Worm (Caenorhabditis elegans) whole organism, midembryonic: Measurements from ENCODE around the gene F54D8.6.

Experiments
- T22C8.4 ChIP-seq: fragments of 200-800 bp; sonication (Bioruptor generic); IDR thresholded peaks from 2 replicates; pipeline ENCODE4 v1.3.6; 2022; ENCODE audit warnings: missing genetic modification characterization, missing compliant biosample characterization
- cog-1 ChIP-seq: sonication (generic microtip); optimal IDR thresholded peaks from 2 replicates; lab custom pipeline; 2016; ENCODE audit warnings: missing genetic modification characterization, missing compliant biosample characterization
- flt-1 ChIP-seq: fragments of 200-800 bp; sonication (Bioruptor generic); IDR thresholded peaks from 2 replicates; pipeline ENCODE4 v1.3.6; 2022; ENCODE audit warnings: missing genetic modification characterization, missing compliant biosample characterization
- klf-2 ChIP-seq: fragments of 200-800 bp; sonication (Bioruptor generic); conservative IDR thresholded peaks from 2 replicates; pipeline ENCODE4 v1.3.6; 2022; ENCODE audit warnings: missing genetic modification reagents, missing genetic modification characterization, missing compliant biosample characterization
- med-1 ChIP-seq: sonication (generic microtip); optimal IDR thresholded peaks from 2 replicates; lab custom pipeline; 2017; ENCODE audit warnings: missing genetic modification characterization, mild to moderate bottlenecking, missing compliant biosample characterization, antibody characterized with exemption, missing genetic modification reagents; ENCODE audit not compliant: insufficient read depth
- ref-1 ChIP-seq: fragments of 200-800 bp; sonication (Bioruptor generic); conservative IDR thresholded peaks from 2 replicates; pipeline ENCODE4 v1.3.6; 2022; ENCODE audit warnings: missing genetic modification reagents, missing genetic modification characterization, missing compliant biosample characterization
- tab-1 ChIP-seq: fragments of 200-800 bp; sonication (Bioruptor generic); IDR thresholded peaks from 2 replicates; pipeline ENCODE4 v1.3.6; 2022; ENCODE audit warnings: missing genetic modification characterization, missing compliant biosample characterization
- ztf-23 ChIP-seq: fragments of 200-800 bp; sonication (Bioruptor generic); IDR thresholded peaks from 2 replicates; pipeline ENCODE4 v1.3.6; 2022; ENCODE audit warnings: missing genetic modification reagents, missing genetic modification characterization, missing compliant biosample characterization
- ztf-29 ChIP-seq: fragments of 200-800 bp; sonication (Bioruptor generic); IDR thresholded peaks from 2 replicates; pipeline ENCODE4 v1.3.6; 2022; ENCODE audit warnings: missing genetic modification reagents, missing genetic modification characterization, missing compliant biosample characterization

Gene F54D8.6

DNA sequence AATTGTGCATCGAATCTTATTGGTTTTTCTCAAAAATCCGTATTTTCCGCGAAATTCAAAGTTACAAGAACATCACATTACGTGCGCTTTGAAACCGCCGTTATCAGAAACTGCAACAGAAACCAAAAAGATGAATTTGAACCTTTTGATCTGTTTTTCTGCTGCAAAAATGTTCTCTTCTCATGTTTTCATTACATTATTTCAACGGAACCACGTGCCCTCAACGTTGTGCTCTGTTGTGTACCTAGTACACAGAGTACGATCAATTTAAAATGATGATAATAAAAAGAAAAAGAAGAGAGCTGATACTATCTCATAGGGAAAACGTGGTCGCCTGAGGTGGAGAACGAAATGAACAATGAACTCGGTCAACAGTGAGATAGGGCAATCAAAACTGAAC, 24.7 kb upstream of the F54D8.6 start:
- TF ChIP-seq tab-1 (GFP tag; lab: Robert Waterston, UW): no peak
- TF ChIP-seq klf-2: no peak
- no peak for TF ChIP-seq T22C8.4
- no peak for TF ChIP-seq ref-1
- TF ChIP-seq ztf-29 (GFP tag; lab: Robert Waterston, UW): no peak
- no peak for TF ChIP-seq med-1 (GFP tag; lab: Kevin White, UChicago)

- TF ChIP-seq med-1 (GFP tag; lab: Kevin White, UChicago) (peak; percentile 15), T22C8.4 (peak; percentile 73), cog-1 (tag; lab: Kevin White, UChicago) (peak; percentile 79), flt-1 (GFP tag; lab: Robert Waterston, UW) (peak; percentile 90), tab-1 (GFP tag; lab: Robert Waterston, UW) (peak; percentile 85), ztf-29 (GFP tag; lab: Robert Waterston, UW) (peak; percentile 68), ztf-23 (peak; percentile 78), klf-2 (peak; percentile 74), ref-1 (peak; percentile 62)
These were observed 21.8 kb upstream of the F54D8.6 start for ce11 chrIII:5080700-5081572.

ce11 chrIII:5081573-5081823, 21.3 kb upstream of the F54D8.6 start, which contains the start of gene cox-6A:
Gene cox-6A (plus strand): TSS chrIII:5081724.
- no peak for TF ChIP-seq T22C8.4
- TF ChIP-seq ztf-23: no peak
- no peak for TF ChIP-seq cog-1 (tag; lab: Kevin White, UChicago)
- TF ChIP-seq tab-1 (GFP tag; lab: Robert Waterston, UW): no peak
- TF ChIP-seq med-1 (GFP tag; lab: Kevin White, UChicago): no peak
- TF ChIP-seq ztf-29 (GFP tag; lab: Robert Waterston, UW): no peak
- no peak for TF ChIP-seq klf-2
- no peak for TF ChIP-seq ref-1
- TF ChIP-seq flt-1 (GFP tag; lab: Robert Waterston, UW): no peak

DNA sequence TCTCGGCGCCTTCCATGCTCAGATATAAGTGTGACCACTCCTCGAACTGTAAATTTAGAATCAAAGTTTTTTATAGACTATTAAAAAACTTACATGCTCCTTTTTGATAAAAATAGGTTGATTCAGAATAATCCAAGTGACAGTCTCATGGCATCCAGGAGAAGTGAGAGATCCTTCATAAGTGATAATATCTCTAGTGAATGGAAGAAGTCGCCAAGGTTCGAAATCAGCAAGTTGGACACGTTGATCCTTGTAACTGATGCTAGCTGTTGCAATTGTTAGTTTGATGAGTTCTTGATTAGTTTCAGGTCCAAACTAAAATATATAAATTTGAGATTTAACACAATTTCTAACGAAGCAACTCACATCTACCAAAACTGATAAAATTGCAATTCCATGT, 19.5 kb upstream of the F54D8.6 start:
- TF ChIP-seq tab-1 (GFP tag; lab: Robert Waterston, UW) (no peak), ztf-29 (GFP tag; lab: Robert Waterston, UW) (no peak), klf-2 (no peak), flt-1 (GFP tag; lab: Robert Waterston, UW) (no peak), T22C8.4 (no peak), ref-1 (no peak), cog-1 (tag; lab: Kevin White, UChicago) (no peak), ztf-23 (no peak)

- TF ChIP-seq cog-1 (tag; lab: Kevin White, UChicago): no peak
These were observed 17.3 kb upstream of the F54D8.6 start, which contains the start of gene cah-1 for ce11 chrIII:5085529-5085928. Gene cah-1 (minus strand): TSS chrIII:5085629.

DNA sequence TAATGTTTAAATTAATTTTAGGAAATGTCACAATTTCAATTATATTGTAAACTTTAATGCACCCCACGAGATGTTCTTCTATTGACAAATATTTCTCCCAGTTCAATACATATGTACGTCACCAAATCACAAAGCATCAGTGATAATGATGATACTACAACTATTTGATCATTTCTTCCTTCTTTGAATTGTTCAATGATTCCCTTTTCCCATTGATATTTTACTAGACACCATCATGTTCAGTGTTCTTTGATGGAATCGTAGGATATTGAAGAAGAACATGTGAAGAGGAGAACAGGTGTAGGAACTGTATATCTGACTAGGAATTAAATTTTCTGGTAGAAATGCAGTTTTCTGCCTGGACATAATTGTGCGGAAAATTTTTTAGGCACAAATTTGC, 13.3 kb upstream of the F54D8.6 start:
- TF ChIP-seq ztf-29 (GFP tag; lab: Robert Waterston, UW) (no peak), cog-1 (tag; lab: Kevin White, UChicago) (no peak), ref-1 (no peak), klf-2 (no peak), ztf-23 (no peak), med-1 (GFP tag; lab: Kevin White, UChicago) (no peak), tab-1 (GFP tag; lab: Robert Waterston, UW) (no peak), T22C8.4 (no peak), flt-1 (GFP tag; lab: Robert Waterston, UW) (no peak)

DNA sequence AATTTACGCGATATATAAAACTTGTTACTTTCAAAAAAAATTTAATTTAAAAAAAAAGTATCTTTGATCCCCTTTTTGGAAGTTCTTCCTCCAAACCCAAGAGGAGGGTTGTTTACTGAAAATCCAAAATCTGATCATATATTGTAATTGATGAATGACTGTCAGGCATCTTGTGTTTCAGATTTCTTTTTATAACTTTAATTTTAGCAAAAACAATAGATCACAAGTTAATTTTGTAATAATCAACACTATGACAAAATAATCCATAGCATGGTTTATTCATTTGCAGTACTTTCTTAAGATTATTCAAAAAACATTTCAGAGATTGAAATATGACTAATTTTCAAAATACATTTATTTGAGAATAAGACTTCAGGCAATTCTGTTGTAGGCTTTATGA, 10.4 kb upstream of the F54D8.6 start:
- TF ChIP-seq ref-1 (no peak), flt-1 (GFP tag; lab: Robert Waterston, UW) (no peak), ztf-29 (GFP tag; lab: Robert Waterston, UW) (no peak), ztf-23 (no peak), klf-2 (no peak), cog-1 (tag; lab: Kevin White, UChicago) (no peak), tab-1 (GFP tag; lab: Robert Waterston, UW) (no peak)

DNA sequence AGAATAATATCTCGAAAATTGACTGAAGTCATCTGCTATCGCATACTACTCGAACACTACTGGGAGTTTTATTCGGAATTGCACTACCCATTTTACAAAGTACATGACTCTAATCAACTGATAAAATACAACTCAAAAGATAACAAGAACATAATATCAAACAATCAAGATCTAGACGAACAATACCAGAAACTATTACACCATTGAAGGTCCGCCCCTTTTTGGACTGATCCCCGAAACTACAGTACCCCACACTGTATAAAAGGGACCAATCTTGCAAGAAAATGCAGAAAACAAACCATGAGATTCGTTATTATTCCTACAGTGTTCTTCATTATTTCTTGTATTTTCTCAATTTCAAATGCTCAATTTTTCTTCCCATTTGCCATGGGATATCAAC, 8.3 kb upstream of the F54D8.6 start, which contains the start of gene F54D8.10:
Gene F54D8.10, plus strand, starts transcription at position 301 of the 400 bp plus-strand sequence.
- TF ChIP-seq cog-1 (tag; lab: Kevin White, UChicago): no peak
- TF ChIP-seq tab-1 (GFP tag; lab: Robert Waterston, UW): no peak
- no peak for TF ChIP-seq med-1 (GFP tag; lab: Kevin White, UChicago)
- no peak for TF ChIP-seq ztf-23
- TF ChIP-seq ref-1: no peak
- TF ChIP-seq ztf-29 (GFP tag; lab: Robert Waterston, UW): no peak
- no peak for TF ChIP-seq T22C8.4
- no peak for TF ChIP-seq flt-1 (GFP tag; lab: Robert Waterston, UW)
- no peak for TF ChIP-seq klf-2

DNA sequence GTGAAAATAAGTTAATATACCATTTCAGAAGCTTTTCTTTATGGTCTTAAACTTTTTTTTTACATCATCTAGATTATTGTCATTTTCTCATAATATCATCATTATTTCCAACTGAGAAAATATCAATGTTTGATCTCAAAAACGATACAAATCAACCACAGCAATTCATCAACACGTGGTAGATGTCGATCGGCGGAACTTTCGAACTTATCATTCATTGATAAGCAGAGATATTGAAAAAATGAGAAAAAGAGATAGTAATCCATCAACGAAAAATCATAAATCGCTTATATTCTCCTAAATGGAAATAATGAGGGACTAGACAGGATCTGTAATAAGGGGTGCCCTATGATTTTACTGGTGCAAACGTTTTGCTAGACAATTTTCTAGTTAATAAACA, 6.0 kb upstream of the F54D8.6 start:
- TF ChIP-seq flt-1 (GFP tag; lab: Robert Waterston, UW) (no peak), T22C8.4 (no peak), ref-1 (no peak), med-1 (GFP tag; lab: Kevin White, UChicago) (no peak), cog-1 (tag; lab: Kevin White, UChicago) (no peak), ztf-29 (GFP tag; lab: Robert Waterston, UW) (no peak), klf-2 (no peak), tab-1 (GFP tag; lab: Robert Waterston, UW) (no peak), ztf-23 (no peak)

ce11 chrIII:5098740-5099276, 4.0 kb upstream of the F54D8.6 start:
- TF ChIP-seq flt-1 (GFP tag; lab: Robert Waterston, UW) (no peak), med-1 (GFP tag; lab: Kevin White, UChicago) (no peak), T22C8.4 (no peak), cog-1 (tag; lab: Kevin White, UChicago) (no peak), tab-1 (GFP tag; lab: Robert Waterston, UW) (no peak), ref-1 (no peak), ztf-29 (GFP tag; lab: Robert Waterston, UW) (no peak), ztf-23 (no peak), klf-2 (no peak)
